Worm (Caenorhabditis elegans) whole organism, late embryonic: ENCODE measurements around the gene F12D9.2.

Source experiments
- ahr-1 ChIP-seq: sonication (generic microtip); optimal IDR thresholded peaks from 2 replicates; lab custom pipeline; 2016; ENCODE audit warnings: missing genetic modification characterization, missing compliant biosample characterization
- ama-1 ChIP-seq: fragments of 150-350 bp; optimal IDR thresholded peaks from 2 replicates; lab custom pipeline; 2014
- ceh-14 ChIP-seq: sonication (generic microtip); optimal IDR thresholded peaks from 2 replicates; lab custom pipeline; 2016; ENCODE audit warnings: missing genotype, missing genetic modification characterization, missing compliant biosample characterization
- ceh-24 ChIP-seq: sonication (generic microtip); optimal IDR thresholded peaks from 2 replicates; lab custom pipeline; 2016; ENCODE audit warnings: mild to moderate bottlenecking, missing genetic modification characterization, missing compliant biosample characterization
- fkh-10 ChIP-seq: fragments of 150-350 bp; optimal IDR thresholded peaks from 2 replicates; lab custom pipeline; 2014; ENCODE audit warnings: missing biosample characterization, missing genetic modification reagents, missing genetic modification characterization
- fkh-6 ChIP-seq: sonication (generic microtip); optimal IDR thresholded peaks from 2 replicates; lab custom pipeline; 2016; ENCODE audit warnings: missing genetic modification characterization, missing compliant biosample characterization
- madf-2 ChIP-seq: sonication (generic microtip); optimal IDR thresholded peaks from 2 replicates; lab custom pipeline; 2017; ENCODE audit warnings: missing genetic modification characterization, missing compliant biosample characterization
- nfya-1 ChIP-seq: sonication (generic microtip); optimal IDR thresholded peaks from 2 replicates; lab custom pipeline; 2017; ENCODE audit warnings: missing genetic modification characterization, mild to moderate bottlenecking, missing compliant biosample characterization, antibody characterized with exemption, moderate library complexity
- nhr-232 ChIP-seq: sonication (generic microtip); optimal IDR thresholded peaks from 2 replicates; lab custom pipeline; 2016; ENCODE audit warnings: missing genetic modification characterization, missing compliant biosample characterization
- pha-4 ChIP-seq: fragments of 150-350 bp; optimal IDR thresholded peaks from 2 replicates; lab custom pipeline; 2018; ENCODE audit warnings: missing biosample characterization, missing genetic modification reagents, missing genetic modification characterization
- rnt-1 ChIP-seq: sonication (generic microtip); optimal IDR thresholded peaks from 2 replicates; lab custom pipeline; 2016; ENCODE audit warnings: missing genetic modification characterization, missing compliant biosample characterization
- sox-4 ChIP-seq: sonication (generic microtip); optimal IDR thresholded peaks from 2 replicates; lab custom pipeline; 2017; ENCODE audit warnings: mild to moderate bottlenecking, missing genetic modification characterization, inconsistent platforms, missing compliant biosample characterization

DNA sequence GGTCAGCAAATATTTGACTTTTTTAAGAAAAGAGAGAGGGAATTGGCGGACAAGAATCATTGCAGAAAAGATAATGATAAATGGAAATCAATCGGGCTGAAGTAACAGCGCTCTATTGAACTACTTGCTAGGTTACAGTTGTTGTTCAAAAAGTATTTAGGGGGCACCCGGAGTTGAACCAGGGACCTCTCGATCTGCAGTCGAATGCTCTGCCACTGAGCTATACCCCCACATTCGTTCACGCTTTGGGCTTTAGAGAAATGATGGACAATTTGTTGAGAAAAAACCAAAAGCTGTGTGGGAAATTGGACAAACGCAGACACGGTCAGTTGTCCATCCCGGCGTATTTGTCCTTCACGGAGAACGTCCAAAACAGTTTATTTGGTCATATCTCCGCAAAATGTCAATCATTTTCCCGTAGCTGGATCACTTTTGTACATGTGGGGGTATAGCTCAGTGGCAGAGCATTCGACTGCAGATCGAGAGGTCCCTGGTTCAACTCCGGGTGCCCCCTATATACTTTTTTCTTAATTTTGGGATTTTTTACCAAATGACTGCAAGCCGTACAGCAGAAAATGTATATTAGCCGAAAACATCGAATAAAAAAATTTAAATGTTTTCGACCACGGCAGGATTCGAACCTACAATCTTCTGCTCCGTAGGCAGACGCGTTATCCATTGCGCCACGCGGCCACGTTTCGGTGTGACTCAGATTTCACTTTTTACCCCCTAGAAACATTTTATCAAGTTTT is 22.9 kb downstream of the F12D9.2 start:
- TF ChIP-seq ceh-24 (tag; lab: Kevin White, UChicago), result no peak
- TF ChIP-seq ceh-14, result no peak
- TF ChIP-seq ahr-1 (tag; lab: Kevin White, UChicago), result no peak
- TF ChIP-seq nfya-1 (tag; lab: Kevin White, UChicago), result no peak
- no peak for TF ChIP-seq pha-4 (tag; lab: Kevin White, UChicago)
- TF ChIP-seq rnt-1 (tag; lab: Kevin White, UChicago), result no peak
- no peak for TF ChIP-seq madf-2 (tag; lab: Kevin White, UChicago)
- TF ChIP-seq ama-1 (lab: Kevin White, UChicago), result no peak
- no peak for TF ChIP-seq fkh-10 (GFP tag; lab: Kevin White, UChicago)
- TF ChIP-seq fkh-6, result no peak
- TF ChIP-seq nhr-232, result no peak
- no peak for TF ChIP-seq sox-4
